ENCODE assay signal across 1 worm cellular context in the genomic region with DNA sequence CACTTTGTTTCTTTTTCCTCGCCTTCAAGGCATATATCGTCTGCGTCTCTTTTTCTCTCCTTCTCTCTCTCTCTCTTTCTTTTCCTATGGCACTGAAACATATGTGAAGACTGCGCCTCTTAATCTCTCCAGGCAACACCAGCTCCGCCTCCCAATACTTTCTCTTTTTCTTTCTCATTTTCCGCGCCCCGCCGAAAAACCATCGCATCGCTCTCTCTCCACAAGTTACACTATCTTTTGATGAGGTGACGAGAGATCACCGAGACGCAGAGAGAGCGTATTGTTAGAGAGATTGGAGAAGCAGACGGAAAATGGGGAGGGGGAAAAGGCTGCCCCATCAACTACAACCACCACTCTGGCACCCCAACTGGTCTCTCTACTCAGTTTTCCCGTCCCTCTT.
TF ChIP-seq lines count a peak whose summit lies in the region.

No protein-coding gene starts in this region.

TF ChIP-seq in whole organism, L4 larva, 104 proteins besides CTCF, POLR2A, EP300 and RAD21 (continued from another document):
- TF ChIP-seq spr-3 (GFP tag; optimal IDR thresholded peaks at IDR 0.05; lab: Kevin White, UChicago) (peak; percentile 23), nhr-11 (tag; optimal IDR thresholded peaks at IDR 0.05; lab: Kevin White, UChicago) (peak; percentile 72), hlh-30 (tag; optimal IDR thresholded peaks at IDR 0.05; lab: Kevin White, UChicago; ENCODE audit: insufficient read depth) (peak; percentile 65), madf-5 (GFP tag; IDR thresholded peaks at IDR 0.05; lab: Robert Waterston, UW) (no peak), Y48G9A.11 (GFP tag; IDR thresholded peaks at IDR 0.05; lab: Robert Waterston, UW) (no peak), ceh-28 (tag; optimal IDR thresholded peaks at IDR 0.05; lab: Kevin White, UChicago) (peak; percentile 20), saeg-2 (GFP tag; IDR thresholded peaks at IDR 0.05; lab: Robert Waterston, UW) (no peak), attf-4 (tag; optimal IDR thresholded peaks at IDR 0.05; lab: Kevin White, UChicago) (no peak), egl-43 (GFP tag; IDR thresholded peaks at IDR 0.05; lab: Robert Waterston, UW) (0 out of 2 replicates have a peak, but pooled peaks have one; percentile 12), T20F7.1 (GFP tag; optimal IDR thresholded peaks at IDR 0.05; lab: Kevin White, UChicago) (no peak), lin-1 (GFP tag; IDR thresholded peaks at IDR 0.05; lab: Robert Waterston, UW) (no peak), ztf-7 (tag; optimal IDR thresholded peaks at IDR 0.05; lab: Kevin White, UChicago) (no peak), R02D3.7 (tag; optimal IDR thresholded peaks at IDR 0.05; lab: Kevin White, UChicago) (no peak), daf-16 (GFP tag; optimal IDR thresholded peaks at IDR 0.05; lab: Kevin White, UChicago) (no peak), daf-16 (tag; optimal IDR thresholded peaks at IDR 0.05; lab: Kevin White, UChicago) (no peak), spr-1 (tag; optimal IDR thresholded peaks at IDR 0.05; lab: Kevin White, UChicago) (no peak), aly-2 (tag; optimal IDR thresholded peaks at IDR 0.05; lab: Kevin White, UChicago) (no peak), ces-1 (GFP tag; optimal IDR thresholded peaks at IDR 0.05; lab: Kevin White, UChicago) (no peak), hif-1 (tag; optimal IDR thresholded peaks at IDR 0.05; lab: Kevin White, UChicago) (peak in 1 of 2 experiments; percentile 65), ctbp-1 (GFP tag; IDR thresholded peaks at IDR 0.05; lab: Robert Waterston, UW) (peak; percentile 89), nhr-41 (GFP tag; IDR thresholded peaks at IDR 0.05; lab: Robert Waterston, UW) (no peak), F49E8.2 (tag; optimal IDR thresholded peaks at IDR 0.05; lab: Kevin White, UChicago; ENCODE audit: borderline replicate concordance) (no peak), lin-13 (GFP tag; optimal IDR thresholded peaks at IDR 0.05; lab: Kevin White, UChicago) (peak; percentile 31), nhr-111 (GFP tag; optimal IDR thresholded peaks at IDR 0.05; lab: Kevin White, UChicago) (no peak), zip-2 (tag; optimal IDR thresholded peaks at IDR 0.05; lab: Kevin White, UChicago) (no peak), F26F4.8 (GFP tag; conservative IDR thresholded peaks at IDR 0.05; lab: Robert Waterston, UW) (no peak), mep-1 (tag; optimal IDR thresholded peaks at IDR 0.05; lab: Kevin White, UChicago) (peak; percentile 93)
